Worm (Caenorhabditis elegans) whole organism, mixed stage, embryonic: ENCODE data around the gene cdk-1.
A peak's percentile ranks its signal among the peaks of the same experiment; 100 is the strongest.

ENCODE experiments used
- M03D4.4 ChIP-seq: sonication (generic microtip); optimal IDR thresholded peaks from 2 replicates; lab custom pipeline; 2017; ENCODE audit warnings: mild to moderate bottlenecking, missing genetic modification characterization, missing compliant biosample characterization
- bed-3 ChIP-seq: fragments of 200-800 bp; sonication (Bioruptor generic); optimal IDR thresholded peaks from 3 replicates; lab custom pipeline; 2018; ENCODE audit warnings: mild to moderate bottlenecking, missing genetic modification characterization, moderate library complexity, missing compliant biosample characterization
- blmp-1 ChIP-seq: fragments of 150-350 bp; optimal IDR thresholded peaks from 2 replicates; lab custom pipeline; 2014; ENCODE audit warnings: missing biosample characterization, missing genetic modification characterization
- ceh-39 ChIP-seq: fragments of 150-350 bp; optimal IDR thresholded peaks from 2 replicates; lab custom pipeline; 2014; ENCODE audit warnings: missing biosample characterization, missing genetic modification characterization
- ceh-43 ChIP-seq: fragments of 200-800 bp; sonication (Bioruptor generic); optimal IDR thresholded peaks from 2 replicates; lab custom pipeline; 2018; ENCODE audit warnings: mild to moderate bottlenecking, missing genetic modification characterization, moderate library complexity, missing compliant biosample characterization
- ceh-83 ChIP-seq: fragments of 200-800 bp; sonication (Bioruptor generic); optimal IDR thresholded peaks from 2 replicates; lab custom pipeline; 2018; ENCODE audit warnings: mild to moderate bottlenecking, missing genetic modification characterization, missing compliant biosample characterization
- ces-1 ChIP-seq: fragments of 150-350 bp; optimal IDR thresholded peaks from 2 replicates; lab custom pipeline; 2014; ENCODE audit warnings: missing biosample characterization, missing genetic modification reagents, missing genetic modification characterization
- cnd-1 ChIP-seq: fragments of 200-800 bp; sonication (Bioruptor generic); optimal IDR thresholded peaks from 2 replicates; lab custom pipeline; 2018; ENCODE audit warnings: mild to moderate bottlenecking, missing genetic modification characterization, missing compliant biosample characterization
- drap-1 ChIP-seq: fragments of 200-800 bp; sonication (Bioruptor generic); optimal IDR thresholded peaks from 3 replicates; lab custom pipeline; 2018; ENCODE audit warnings: mild to moderate bottlenecking, missing genetic modification characterization, missing compliant biosample characterization
- elt-1 ChIP-seq: sonication (generic microtip); optimal IDR thresholded peaks from 2 replicates; lab custom pipeline; 2017; ENCODE audit warnings: missing genetic modification characterization, mild to moderate bottlenecking, missing compliant biosample characterization, antibody characterized with exemption, moderate library complexity, borderline replicate concordance; ENCODE audit not compliant: insufficient read depth
- elt-3 ChIP-seq: fragments of 150-350 bp; optimal IDR thresholded peaks from 2 replicates; lab custom pipeline; 2014; ENCODE audit warnings: missing biosample characterization, missing genetic modification characterization
- flh-1 ChIP-seq: fragments of 200-800 bp; sonication (Bioruptor generic); optimal IDR thresholded peaks from 2 replicates; lab custom pipeline; 2018; ENCODE audit warnings: mild to moderate bottlenecking, missing genetic modification characterization, moderate library complexity, missing compliant biosample characterization
- ham-2 ChIP-seq: fragments of 200-800 bp; sonication (Bioruptor generic); optimal IDR thresholded peaks from 2 replicates; lab custom pipeline; 2018; ENCODE audit warnings: mild to moderate bottlenecking, missing genetic modification characterization, missing compliant biosample characterization
- hlh-1 ChIP-seq: fragments of 150-350 bp; optimal IDR thresholded peaks from 2 replicates; lab custom pipeline; 2014; ENCODE audit warnings: missing biosample characterization, missing genetic modification reagents, missing genetic modification characterization
- lin-32 ChIP-seq: fragments of 200-800 bp; sonication (Bioruptor generic); optimal IDR thresholded peaks from 2 replicates; lab custom pipeline; 2018; ENCODE audit warnings: mild to moderate bottlenecking, missing genetic modification characterization, missing compliant biosample characterization
- lsy-2 ChIP-seq: fragments of 150-350 bp; optimal IDR thresholded peaks from 2 replicates; lab custom pipeline; 2014; ENCODE audit warnings: missing biosample characterization, missing genetic modification characterization
- mab-5 ChIP-seq: fragments of 150-350 bp; optimal IDR thresholded peaks from 2 replicates; lab custom pipeline; 2014; ENCODE audit warnings: missing biosample characterization, missing genetic modification characterization
- mep-1 ChIP-seq: fragments of 150-350 bp; optimal IDR thresholded peaks from 2 replicates; lab custom pipeline; 2017; ENCODE audit warnings: missing biosample characterization, missing genetic modification reagents, missing genetic modification characterization, inconsistent platforms
- mls-2 ChIP-seq: sonication (generic microtip); optimal IDR thresholded peaks from 2 replicates; lab custom pipeline; 2016; ENCODE audit warnings: mild to moderate bottlenecking, missing genetic modification characterization, moderate library complexity, missing compliant biosample characterization
- nhr-12 ChIP-seq: fragments of 150-350 bp; optimal IDR thresholded peaks from 2 replicates; lab custom pipeline; 2014; ENCODE audit warnings: missing biosample characterization, missing genetic modification characterization
- nhr-2 ChIP-seq: fragments of 150-350 bp; optimal IDR thresholded peaks from 2 replicates; lab custom pipeline; 2014; ENCODE audit warnings: missing biosample characterization, missing genetic modification characterization
- nhr-237 ChIP-seq: fragments of 150-350 bp; optimal IDR thresholded peaks from 2 replicates; lab custom pipeline; 2014; ENCODE audit warnings: missing biosample characterization, missing genetic modification characterization
- nhr-28 ChIP-seq: fragments of 150-350 bp; optimal IDR thresholded peaks from 2 replicates; lab custom pipeline; 2014; ENCODE audit warnings: missing biosample characterization, missing genetic modification characterization
- nhr-76 ChIP-seq: sonication (generic microtip); optimal IDR thresholded peaks from 2 replicates; lab custom pipeline; 2017; ENCODE audit warnings: missing biosample characterization, missing genetic modification characterization
- sem-2 ChIP-seq: fragments of 200-800 bp; sonication (Bioruptor generic); optimal IDR thresholded peaks from 2 replicates; lab custom pipeline; 2018; ENCODE audit warnings: mild to moderate bottlenecking, missing genetic modification characterization, missing compliant biosample characterization
- sptf-1 ChIP-seq: sonication (generic microtip); optimal IDR thresholded peaks from 2 replicates; lab custom pipeline; 2017; ENCODE audit warnings: mild to moderate bottlenecking, missing genetic modification characterization, moderate library complexity, missing compliant biosample characterization
- tbx-8 ChIP-seq: fragments of 200-800 bp; sonication (Bioruptor generic); optimal IDR thresholded peaks from 2 replicates; lab custom pipeline; 2018; ENCODE audit warnings: mild to moderate bottlenecking, missing genetic modification characterization, moderate library complexity, missing compliant biosample characterization
- unc-120 ChIP-seq: sonication (generic microtip); optimal IDR thresholded peaks from 2 replicates; lab custom pipeline; 2017; ENCODE audit warnings: missing genetic modification characterization, missing compliant biosample characterization; ENCODE audit not compliant: poor library complexity, severe bottlenecking
- unc-39 ChIP-seq: fragments of 150-350 bp; optimal IDR thresholded peaks from 2 replicates; lab custom pipeline; 2014; ENCODE audit warnings: missing biosample characterization, missing genetic modification characterization
- unc-62 ChIP-seq: fragments of 150-350 bp; optimal IDR thresholded peaks from 2 replicates; lab custom pipeline; 2014; ENCODE audit warnings: missing biosample characterization, missing genetic modification reagents, missing genetic modification characterization
- zip-8 ChIP-seq: fragments of 150-350 bp; optimal IDR thresholded peaks from 2 replicates; lab custom pipeline; 2014; ENCODE audit warnings: missing biosample characterization, missing genetic modification characterization
- ztf-11 ChIP-seq: fragments of 150-350 bp; optimal IDR thresholded peaks from 2 replicates; lab custom pipeline; 2014; ENCODE audit warnings: missing biosample characterization, missing genetic modification characterization

The cdk-1 gene

ce11 chrIII:9733333-9733732 lies 13.9 kb upstream of the cdk-1 start:
- TF ChIP-seq hlh-1 (no peak), ceh-83 (GFP tag; lab: Kevin White, UChicago) (no peak), M03D4.4 (tag; lab: Kevin White, UChicago) (no peak), unc-62 (GFP tag; lab: Kevin White, UChicago) (no peak), blmp-1 (tag; lab: Kevin White, UChicago) (no peak), ceh-43 (GFP tag; lab: Kevin White, UChicago) (no peak), nhr-28 (no peak), lsy-2 (tag; lab: Kevin White, UChicago) (no peak), drap-1 (GFP tag; lab: Kevin White, UChicago) (no peak), mab-5 (tag; lab: Kevin White, UChicago) (no peak), zip-8 (tag; lab: Kevin White, UChicago) (no peak), cnd-1 (tag; lab: Kevin White, UChicago) (no peak), ztf-11 (tag; lab: Kevin White, UChicago) (no peak), nhr-2 (tag; lab: Kevin White, UChicago) (no peak), flh-1 (GFP tag; lab: Kevin White, UChicago) (no peak), nhr-76 (tag; lab: Kevin White, UChicago) (no peak), unc-120 (tag; lab: Kevin White, UChicago) (no peak), sem-2 (GFP tag; lab: Kevin White, UChicago) (no peak)

ce11 chrIII:9734030-9734429 lies 13.2 kb upstream of the cdk-1 start:
- TF ChIP-seq mab-5 (tag; lab: Kevin White, UChicago) = no peak
- TF ChIP-seq mls-2 = no peak
- no peak for TF ChIP-seq elt-3 (tag; lab: Kevin White, UChicago)
- peak; percentile 15 for TF ChIP-seq unc-62 (GFP tag; lab: Kevin White, UChicago)
- TF ChIP-seq ham-2 (GFP tag; lab: Kevin White, UChicago) = no peak
- TF ChIP-seq, all 35 proteins: peak for 1

- TF ChIP-seq ham-2 (GFP tag; lab: Kevin White, UChicago) (no peak), bed-3 (GFP tag; lab: Kevin White, UChicago) (no peak), ztf-11 (tag; lab: Kevin White, UChicago) (no peak), flh-1 (GFP tag; lab: Kevin White, UChicago) (no peak), sptf-1 (no peak), elt-3 (tag; lab: Kevin White, UChicago) (no peak), lin-32 (GFP tag; lab: Kevin White, UChicago) (no peak), nhr-12 (tag; lab: Kevin White, UChicago) (no peak), nhr-237 (tag; lab: Kevin White, UChicago) (no peak), zip-8 (tag; lab: Kevin White, UChicago) (no peak), ceh-39 (no peak), unc-120 (tag; lab: Kevin White, UChicago) (no peak), mab-5 (tag; lab: Kevin White, UChicago) (no peak), nhr-2 (tag; lab: Kevin White, UChicago) (no peak)
- TF ChIP-seq, all 35 proteins: peak for 0
These were observed 11.4 kb upstream of the cdk-1 start, which contains the start of gene dao-6 for ce11 chrIII:9735857-9736256. Gene dao-6, minus strand, starts transcription at chrIII:9736201.

ce11 chrIII:9738954-9739353 lies 8.3 kb upstream of the cdk-1 start, which contains the start of gene hlh-4:
Gene hlh-4, minus strand, starts transcription at chrIII:9739054.
- TF ChIP-seq tbx-8 (GFP tag; lab: Kevin White, UChicago) (no peak), nhr-12 (tag; lab: Kevin White, UChicago) (no peak), sptf-1 (no peak), lsy-2 (tag; lab: Kevin White, UChicago) (no peak), drap-1 (GFP tag; lab: Kevin White, UChicago) (no peak), ztf-11 (tag; lab: Kevin White, UChicago) (no peak), ceh-39 (no peak), ham-2 (GFP tag; lab: Kevin White, UChicago) (no peak), sem-2 (GFP tag; lab: Kevin White, UChicago) (no peak), elt-1 (no peak), unc-39 (tag; lab: Kevin White, UChicago) (no peak), flh-1 (GFP tag; lab: Kevin White, UChicago) (no peak), zip-8 (tag; lab: Kevin White, UChicago) (no peak), mls-2 (no peak), nhr-237 (tag; lab: Kevin White, UChicago) (no peak), cnd-1 (tag; lab: Kevin White, UChicago) (no peak), ceh-43 (GFP tag; lab: Kevin White, UChicago) (no peak), mep-1 (tag; lab: Kevin White, UChicago) (no peak), nhr-2 (tag; lab: Kevin White, UChicago) (no peak), ces-1 (no peak)
